Fruit fly (Drosophila melanogaster) whole organism, prepupa: Measurements from ENCODE around the gene CG46309.

Experiments used
- Blimp-1 ChIP-seq: fragments of 200-800 bp; sonication (Bioruptor generic); optimal IDR thresholded peaks from 3 replicates; lab custom pipeline; 2017; ENCODE audit warnings: missing biosample characterization, missing genetic modification characterization, mild to moderate bottlenecking, moderate library complexity, missing genetic modification reagents
- CG10669 ChIP-seq: fragments of 200-800 bp; sonication (Bioruptor generic); optimal IDR thresholded peaks from 3 replicates; lab custom pipeline; 2018; ENCODE audit warnings: missing biosample characterization, mild to moderate bottlenecking, missing genetic modification characterization, moderate library complexity
- CG11294 ChIP-seq: fragments of 200-800 bp; sonication (Bioruptor generic); IDR thresholded peaks from 2 replicates; pipeline ENCODE4 v1.3.6; 2022; ENCODE audit warnings: missing biosample characterization, missing genetic modification characterization
- CG11902 ChIP-seq: fragments of 200-800 bp; sonication (Bioruptor generic); optimal IDR thresholded peaks from 3 replicates; lab custom pipeline; 2016; ENCODE audit warnings: missing biosample characterization, missing genetic modification characterization
- CG15336 ChIP-seq: fragments of 200-800 bp; sonication (Bioruptor generic); IDR thresholded peaks from 2 replicates; pipeline ENCODE4 v1.3.6; 2022; ENCODE audit warnings: missing biosample characterization, missing genetic modification characterization
- CG1621 ChIP-seq: fragments of 200-800 bp; sonication (Bioruptor generic); optimal IDR thresholded peaks from 3 replicates; lab custom pipeline; 2018; ENCODE audit warnings: missing biosample characterization, mild to moderate bottlenecking, missing genetic modification characterization
- CG16779 ChIP-seq: fragments of 200-800 bp; sonication (Bioruptor generic); optimal IDR thresholded peaks from 3 replicates; lab custom pipeline; 2017; ENCODE audit warnings: missing biosample characterization, mild to moderate bottlenecking, missing genetic modification characterization
- CG3032 ChIP-seq: fragments of 200-800 bp; optimal IDR thresholded peaks from 2 replicates; lab custom pipeline; 2019; ENCODE audit warnings: missing biosample characterization, mild to moderate bottlenecking, missing genetic modification characterization, moderate library complexity
- CG31627 ChIP-seq: fragments of 200-800 bp; sonication (Bioruptor generic); optimal IDR thresholded peaks from 3 replicates; lab custom pipeline; 2016; ENCODE audit warnings: missing biosample characterization, missing genetic modification characterization
- CG34406 ChIP-seq: fragments of 200-800 bp; sonication (Bioruptor generic); optimal IDR thresholded peaks from 3 replicates; lab custom pipeline; 2016; ENCODE audit warnings: missing biosample characterization, missing genetic modification characterization
- CG3919 ChIP-seq: fragments of 200-800 bp; sonication (Bioruptor generic); optimal IDR thresholded peaks from 3 replicates; lab custom pipeline; 2016; ENCODE audit warnings: missing biosample characterization, missing genetic modification characterization
- CG4318 ChIP-seq: fragments of 200-800 bp; sonication (Bioruptor generic); optimal IDR thresholded peaks from 3 replicates; lab custom pipeline; 2017; ENCODE audit warnings: missing biosample characterization, mild to moderate bottlenecking, missing genetic modification characterization
- CG6163 ChIP-seq: fragments of 200-800 bp; sonication (Bioruptor generic); IDR thresholded peaks from 3 replicates; pipeline ENCODE4 v1.3.6; 2022; ENCODE audit warnings: missing biosample characterization, missing genetic modification characterization
- CG6276 ChIP-seq: fragments of 200-800 bp; sonication (Bioruptor generic); optimal IDR thresholded peaks from 2 replicates; lab custom pipeline; 2017; ENCODE audit warnings: missing biosample characterization, mild to moderate bottlenecking, missing genetic modification characterization
- CG6792 ChIP-seq: fragments of 200-800 bp; sonication (Bioruptor generic); optimal IDR thresholded peaks from 3 replicates; lab custom pipeline; 2016; ENCODE audit warnings: missing biosample characterization, missing genetic modification characterization
- CG7368 ChIP-seq: fragments of 200-800 bp; sonication (Bioruptor generic); optimal IDR thresholded peaks from 3 replicates; lab custom pipeline; 2016; ENCODE audit warnings: missing biosample characterization, missing genetic modification characterization
- CG8319 ChIP-seq: fragments of 200-800 bp; sonication (Bioruptor generic); optimal IDR thresholded peaks from 3 replicates; lab custom pipeline; 2016; ENCODE audit warnings: missing biosample characterization, missing genetic modification characterization
- CG8632 ChIP-seq: fragments of 200-800 bp; sonication (Bioruptor generic); optimal IDR thresholded peaks from 3 replicates; lab custom pipeline; 2016; ENCODE audit warnings: missing biosample characterization, missing genetic modification characterization
- Eip78C ChIP-seq: fragments of 200-800 bp; sonication (Bioruptor generic); peaks from one replicate; lab custom pipeline; 2016; ENCODE audit warnings: missing biosample characterization, missing genetic modification characterization
- Eip93F ChIP-seq: fragments of 200-800 bp; sonication (Bioruptor generic); optimal IDR thresholded peaks from 2 replicates; lab custom pipeline; 2016; ENCODE audit warnings: missing biosample characterization, mild to moderate bottlenecking, missing genetic modification characterization
- Gug ChIP-seq: fragments of 200-800 bp; sonication (Bioruptor generic); IDR thresholded peaks from 2 replicates; pipeline ENCODE4 v1.3.6; 2022; ENCODE audit warnings: missing biosample characterization, missing genetic modification characterization
- Hr38 ChIP-seq: sonication (Bioruptor generic); optimal IDR thresholded peaks from 2 replicates; lab custom pipeline; 2016; ENCODE audit warnings: missing biosample characterization, missing genetic modification characterization
- Hr39 ChIP-seq: fragments of 200-800 bp; sonication (Bioruptor generic); optimal IDR thresholded peaks from 2 replicates; lab custom pipeline; 2016; ENCODE audit warnings: missing biosample characterization, missing genetic modification characterization
- Lpt ChIP-seq: fragments of 200-800 bp; sonication (Bioruptor generic); optimal IDR thresholded peaks from 3 replicates; lab custom pipeline; 2016; ENCODE audit warnings: missing biosample characterization, missing genetic modification characterization
- Met ChIP-seq: fragments of 200-800 bp; sonication (Bioruptor generic); optimal IDR thresholded peaks from 3 replicates; lab custom pipeline; 2016; ENCODE audit warnings: missing biosample characterization, missing genetic modification characterization
- OdsH ChIP-seq: fragments of 200-800 bp; sonication (Bioruptor generic); optimal IDR thresholded peaks from 3 replicates; lab custom pipeline; 2016; ENCODE audit warnings: missing biosample characterization, missing genetic modification characterization
- Sox102F ChIP-seq: fragments of 200-800 bp; sonication (Bioruptor generic); optimal IDR thresholded peaks from 2 replicates; lab custom pipeline; 2016; ENCODE audit warnings: missing biosample characterization, mild to moderate bottlenecking, missing genetic modification characterization
- Sox15 ChIP-seq: fragments of 200-800 bp; sonication (Bioruptor generic); optimal IDR thresholded peaks from 3 replicates; lab custom pipeline; 2016; ENCODE audit warnings: missing biosample characterization, missing genetic modification characterization
- achi ChIP-seq: fragments of 200-800 bp; sonication (Bioruptor generic); optimal IDR thresholded peaks from 3 replicates; lab custom pipeline; 2016; ENCODE audit warnings: missing biosample characterization, missing genetic modification characterization
- acj6 ChIP-seq: fragments of 200-800 bp; sonication (Bioruptor generic); optimal IDR thresholded peaks from 3 replicates; lab custom pipeline; 2016; ENCODE audit warnings: missing biosample characterization, missing genetic modification characterization
- cyc ChIP-seq: fragments of 200-800 bp; sonication (Bioruptor generic); optimal IDR thresholded peaks from 3 replicates; lab custom pipeline; 2016; ENCODE audit warnings: missing biosample characterization, missing genetic modification characterization
- dac ChIP-seq: fragments of 200-800 bp; sonication (Bioruptor generic); optimal IDR thresholded peaks from 2 replicates; lab custom pipeline; 2017; ENCODE audit warnings: missing biosample characterization, mild to moderate bottlenecking, missing genetic modification characterization
- eg ChIP-seq: fragments of 200-800 bp; sonication (Bioruptor generic); IDR thresholded peaks from 3 replicates; pipeline ENCODE4 v1.3.6; 2022; ENCODE audit warnings: missing biosample characterization, missing genetic modification characterization
- esn ChIP-seq: fragments of 200-800 bp; sonication (Bioruptor generic); optimal IDR thresholded peaks from 2 replicates; lab custom pipeline; 2016; ENCODE audit warnings: missing biosample characterization, mild to moderate bottlenecking, missing genetic modification characterization, moderate library complexity
- fd59A ChIP-seq: fragments of 200-800 bp; sonication (Bioruptor generic); optimal IDR thresholded peaks from 2 replicates; lab custom pipeline; 2017; ENCODE audit warnings: missing biosample characterization, mild to moderate bottlenecking, missing genetic modification characterization, missing genetic modification reagents
- fd85E ChIP-seq: fragments of 200-800 bp; sonication (Bioruptor generic); optimal IDR thresholded peaks from 3 replicates; lab custom pipeline; 2016; ENCODE audit warnings: missing biosample characterization, missing genetic modification characterization
- fkh ChIP-seq: fragments of 200-800 bp; sonication (Bioruptor generic); optimal IDR thresholded peaks from 3 replicates; lab custom pipeline; 2017; ENCODE audit warnings: missing biosample characterization, mild to moderate bottlenecking, missing genetic modification characterization, moderate library complexity
- lz ChIP-seq: fragments of 200-800 bp; sonication (Bioruptor generic); optimal IDR thresholded peaks from 3 replicates; lab custom pipeline; 2016; ENCODE audit warnings: missing biosample characterization, missing genetic modification characterization
- net ChIP-seq: fragments of 200-800 bp; sonication (Bioruptor generic); optimal IDR thresholded peaks from 3 replicates; lab custom pipeline; 2016; ENCODE audit warnings: missing biosample characterization, missing genetic modification characterization
- pdm3 ChIP-seq: fragments of 200-800 bp; sonication (Bioruptor generic); optimal IDR thresholded peaks from 3 replicates; lab custom pipeline; 2016; ENCODE audit warnings: missing biosample characterization, missing genetic modification characterization
- spab ChIP-seq: fragments of 200-800 bp; sonication (Bioruptor generic); optimal IDR thresholded peaks from 2 replicates; lab custom pipeline; 2017; ENCODE audit warnings: missing biosample characterization, mild to moderate bottlenecking, missing genetic modification characterization, missing genetic modification reagents
- ss ChIP-seq, 2 experiments: fragments of 200-800 bp; sonication (Bioruptor generic); optimal IDR thresholded peaks; 2 replicates in 1 of 2; 3 replicates in 1 of 2; lab custom pipeline; 2017 to 2018; ENCODE audit warnings: mild to moderate bottlenecking in 2 of 2, missing biosample characterization in 2 of 2, missing genetic modification characterization in 2 of 2, moderate library complexity in 1 of 2
- svp ChIP-seq: fragments of 200-800 bp; sonication (Bioruptor generic); peaks from one replicate; lab custom pipeline; 2016; ENCODE audit warnings: missing biosample characterization, missing genetic modification characterization

The CG46309 gene

dm6 chr2L:16285692-16286359 lies 34.2 kb upstream of the CG46309 start (continued):
- TF ChIP-seq CG4318 (GFP tag; lab: Kevin White, UChicago) = peak; percentile 63
- TF ChIP-seq Sox102F (GFP tag; lab: Kevin White, UChicago) = peak; percentile 93
- no peak for TF ChIP-seq CG15336 (GFP tag; lab: Robert Waterston, UW)
- TF ChIP-seq CG1621 = peak; percentile 83
- peak; percentile 85 for TF ChIP-seq CG6792 (GFP tag; lab: Kevin White, UChicago)
- peak; percentile 83 for TF ChIP-seq Sox15 (GFP tag; lab: Kevin White, UChicago)
- no peak for TF ChIP-seq CG11294 (GFP tag; lab: Robert Waterston, UW)
- TF ChIP-seq Hr39 (GFP tag; lab: Kevin White, UChicago) = peak; percentile 94
- TF ChIP-seq achi (GFP tag; lab: Kevin White, UChicago) = peak; percentile 83
- peak; percentile 54 for TF ChIP-seq spab (GFP tag; lab: Kevin White, UChicago)
- peak; percentile 93 for TF ChIP-seq pdm3
- TF ChIP-seq CG34406 = peak; percentile 86
- peak; percentile 86 for TF ChIP-seq net (GFP tag; lab: Kevin White, UChicago)
- no peak for TF ChIP-seq Gug (GFP tag; lab: Robert Waterston, UW)
- TF ChIP-seq fd85E = no peak
- TF ChIP-seq CG10669 (GFP tag; lab: Kevin White, UChicago) = peak; percentile 87
- peak; percentile 97 for TF ChIP-seq Eip78C
- peak; percentile 72 for TF ChIP-seq fd59A (GFP tag; lab: Kevin White, UChicago)
- peak; percentile 91 for TF ChIP-seq OdsH (GFP tag; lab: Kevin White, UChicago)
- TF ChIP-seq Lpt (GFP tag; lab: Kevin White, UChicago) = peak; percentile 74
- TF ChIP-seq CG11902 (GFP tag; lab: Kevin White, UChicago) = peak; percentile 89
- peak; percentile 94 for TF ChIP-seq esn (GFP tag; lab: Kevin White, UChicago)
- no peak for TF ChIP-seq eg (GFP tag; lab: Robert Waterston, UW)
- TF ChIP-seq CG8632 = peak; percentile 85
- TF ChIP-seq CG31627 (GFP tag; lab: Kevin White, UChicago) = peak; percentile 94
- TF ChIP-seq Met (GFP tag; lab: Kevin White, UChicago) = peak; percentile 92
- peak; percentile 71 for TF ChIP-seq dac
- peak; percentile 88 for TF ChIP-seq CG3919 (GFP tag; lab: Kevin White, UChicago)

- TF ChIP-seq ss (GFP tag; optimal IDR thresholded peaks at IDR 0.05; lab: Kevin White, UChicago) (peak in 1 of 2 experiments; percentile 69), Blimp-1 (peak; percentile 53), CG6792 (GFP tag; lab: Kevin White, UChicago) (peak; percentile 56), CG16779 (tag; lab: Kevin White, UChicago) (peak; percentile 68), CG34406 (peak; percentile 61), Hr38 (GFP tag; lab: Kevin White, UChicago) (no peak), lz (peak; percentile 75), CG31627 (GFP tag; lab: Kevin White, UChicago) (peak; percentile 68), Met (GFP tag; lab: Kevin White, UChicago) (peak; percentile 67), dac (no peak), Eip78C (peak; percentile 90), CG10669 (GFP tag; lab: Kevin White, UChicago) (peak; percentile 29), fkh (GFP tag; lab: Kevin White, UChicago) (peak; percentile 31), Lpt (GFP tag; lab: Kevin White, UChicago) (peak; percentile 45), fd85E (peak; percentile 67), OdsH (GFP tag; lab: Kevin White, UChicago) (peak; percentile 76), CG6276 (GFP tag; lab: Kevin White, UChicago) (peak; percentile 58), Sox102F (GFP tag; lab: Kevin White, UChicago) (peak; percentile 75), Eip93F (GFP tag; lab: Kevin White, UChicago) (peak; percentile 6), CG8319 (GFP tag; lab: Kevin White, UChicago) (peak; percentile 35), CG4318 (GFP tag; lab: Kevin White, UChicago) (peak; percentile 26), cyc (GFP tag; lab: Kevin White, UChicago) (peak; percentile 58), CG7368 (GFP tag; lab: Kevin White, UChicago) (peak; percentile 76), svp (GFP tag; lab: Kevin White, UChicago) (peak; percentile 74), achi (GFP tag; lab: Kevin White, UChicago) (peak; percentile 66), Hr39 (GFP tag; lab: Kevin White, UChicago) (peak; percentile 74), CG3919 (GFP tag; lab: Kevin White, UChicago) (peak; percentile 69), fd59A (GFP tag; lab: Kevin White, UChicago) (peak; percentile 11), CG15336 (GFP tag; lab: Robert Waterston, UW) (no peak), spab (GFP tag; lab: Kevin White, UChicago) (peak; percentile 46), CG3032 (peak; percentile 52), acj6 (GFP tag; lab: Kevin White, UChicago) (peak; percentile 80), pdm3 (peak; percentile 71), CG6163 (no peak)
These were observed 33.0 kb upstream of the CG46309 start for dm6 chr2L:16284306-16285299.
